Worm (Caenorhabditis elegans): ENCODE measurements around the gene srg-22.

The srg-22 gene

DNA sequence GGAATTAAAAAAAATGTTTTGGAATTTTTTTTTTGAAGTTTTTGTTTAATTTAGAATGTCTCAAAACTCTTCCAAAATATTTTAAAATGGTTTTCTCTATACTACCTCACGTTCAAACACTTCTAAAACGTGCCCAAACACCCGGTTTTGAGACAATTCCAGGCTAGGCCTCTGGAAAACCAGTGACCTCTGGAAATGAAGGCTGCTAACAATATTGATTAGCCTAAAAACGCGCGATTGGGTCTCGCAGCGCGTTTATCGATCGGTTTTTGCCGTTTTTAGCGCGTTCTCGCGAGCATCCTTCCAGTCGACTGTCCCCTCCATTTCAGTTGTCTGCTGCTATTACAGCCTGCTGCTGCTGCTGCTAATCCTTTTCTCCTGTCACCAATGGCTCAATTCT is 32.5 kb downstream of the srg-22 start, which contains the start of gene Y25C1A.6:
Gene Y25C1A.6 (plus strand): TSS at position 301 of the 400 bp plus-strand sequence.
- TF ChIP-seq xbp-1 (tag; optimal IDR thresholded peaks at IDR 0.05) (no peak), Y116A8C.19 (tag; optimal IDR thresholded peaks at IDR 0.05; ENCODE audit: borderline replicate concordance) (no peak), unc-130 (tag; optimal IDR thresholded peaks at IDR 0.05) (no peak), ceh-63 (GFP tag; optimal IDR thresholded peaks at IDR 0.05) (no peak)

DNA sequence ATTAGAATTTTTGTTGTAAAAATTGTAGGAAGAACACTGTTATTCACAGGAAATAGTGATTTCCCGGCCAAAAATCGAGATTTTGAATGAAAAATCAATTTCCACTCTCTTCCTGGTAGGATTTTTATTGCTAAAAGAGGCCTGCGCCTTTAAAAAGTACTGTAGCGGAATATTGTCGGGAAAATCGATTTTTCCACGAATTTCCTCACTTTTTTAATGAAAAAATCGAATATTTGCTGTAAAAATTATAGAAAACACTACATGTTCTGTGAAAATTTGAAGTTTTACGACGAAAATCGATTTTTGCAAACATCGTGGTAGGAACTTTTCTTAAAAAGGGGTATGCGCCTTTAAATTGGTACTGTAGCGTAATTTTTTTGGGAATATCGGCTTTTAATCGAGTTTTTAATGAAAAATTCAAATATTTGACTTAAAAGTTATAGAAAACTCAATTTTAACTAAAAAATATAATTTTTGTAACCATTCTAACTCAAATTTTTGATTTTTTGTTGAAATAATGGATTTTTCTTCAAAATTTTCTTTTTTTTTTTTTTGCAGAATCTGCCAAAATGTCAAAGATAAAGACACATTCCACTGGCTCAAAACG is 36.9 kb downstream of the srg-22 start, which contains the start of gene lin-8:
Gene lin-8 (plus strand): TSS at position 557 of the 607 bp plus-strand sequence.
- TF ChIP-seq sptf-1 (tag; optimal IDR thresholded peaks at IDR 0.05) (no peak), nhr-19 (GFP tag; conservative IDR thresholded peaks at IDR 0.05) (no peak), ceh-8 (GFP tag; optimal IDR thresholded peaks at IDR 0.05) (no peak), mdl-1 (tag; optimal IDR thresholded peaks at IDR 0.05) (no peak), lsy-2 (tag; optimal IDR thresholded peaks at IDR 0.05) (no peak), nhr-77 (tag; optimal IDR thresholded peaks at IDR 0.05) (no peak), efl-1 (optimal IDR thresholded peaks at IDR 0.05) (no peak), efl-1 (GFP tag; optimal IDR thresholded peaks at IDR 0.05 in 1 of 2) (no peak)

DNA sequence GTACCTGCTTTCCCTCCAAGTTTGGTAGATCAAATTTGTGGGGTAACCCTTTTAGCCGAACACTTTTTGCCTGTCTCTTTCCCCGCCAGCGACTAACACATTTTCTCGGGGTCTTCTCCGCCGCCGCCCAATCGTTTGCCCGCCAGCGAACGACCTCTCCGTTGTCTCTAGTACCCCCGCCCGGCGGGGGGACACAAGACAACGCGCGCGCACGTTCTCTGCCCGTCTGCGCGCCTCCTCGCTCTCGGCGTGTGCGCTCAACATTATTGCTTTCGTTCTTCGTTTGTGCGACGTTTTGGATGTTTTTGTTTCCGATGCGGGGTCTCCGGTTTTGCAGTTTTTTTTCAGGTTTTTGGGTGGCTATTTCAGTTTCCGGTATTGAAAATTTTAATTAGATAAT is 37.7 kb downstream of the srg-22 start:
- TF ChIP-seq hpl-2 (GFP tag; optimal IDR thresholded peaks at IDR 0.05) (no peak), dsc-1 (tag; optimal IDR thresholded peaks at IDR 0.05) (peak; percentile 9), egl-13 (tag; optimal IDR thresholded peaks at IDR 0.05) (no peak), nhr-47 (tag; optimal IDR thresholded peaks at IDR 0.05) (peak; percentile 27), rnt-1 (tag; optimal IDR thresholded peaks at IDR 0.05) (peak; percentile 24), aha-1 (tag; optimal IDR thresholded peaks at IDR 0.05) (no peak), aly-2 (tag; optimal IDR thresholded peaks at IDR 0.05) (no peak), fos-1 (tag; optimal IDR thresholded peaks at IDR 0.05) (no peak), lsy-2 (tag; optimal IDR thresholded peaks at IDR 0.05) (no peak), mep-1 (tag; optimal IDR thresholded peaks at IDR 0.05) (peak; percentile 33), snu-23 (GFP tag; optimal IDR thresholded peaks at IDR 0.05) (peak; percentile 20), dpl-1 (GFP tag; optimal IDR thresholded peaks at IDR 0.05) (peak in 1 of 3 experiments; percentile 9), lin-15B (tag; optimal IDR thresholded peaks at IDR 0.05) (no peak), lin-14 (GFP tag; optimal IDR thresholded peaks at IDR 0.05) (peak; percentile 73), sox-4 (tag; optimal IDR thresholded peaks at IDR 0.05) (no peak), nhr-90 (tag; optimal IDR thresholded peaks at IDR 0.05; ENCODE audit: poor library complexity) (no peak), skn-1 (tag; optimal IDR thresholded peaks at IDR 0.05) (peak; percentile 17), ceh-82 (tag; optimal IDR thresholded peaks at IDR 0.05) (peak in 1 of 3 experiments; percentile 49), lin-35 (GFP tag; optimal IDR thresholded peaks at IDR 0.05) (peak; percentile 20 to 22), ceh-88 (GFP tag; IDR thresholded peaks at IDR 0.05) (no peak), mdl-1 (tag; optimal IDR thresholded peaks at IDR 0.05) (no peak), lin-39 (tag; optimal IDR thresholded peaks at IDR 0.05) (no peak), elt-2 (tag; optimal IDR thresholded peaks at IDR 0.05) (no peak)

DNA sequence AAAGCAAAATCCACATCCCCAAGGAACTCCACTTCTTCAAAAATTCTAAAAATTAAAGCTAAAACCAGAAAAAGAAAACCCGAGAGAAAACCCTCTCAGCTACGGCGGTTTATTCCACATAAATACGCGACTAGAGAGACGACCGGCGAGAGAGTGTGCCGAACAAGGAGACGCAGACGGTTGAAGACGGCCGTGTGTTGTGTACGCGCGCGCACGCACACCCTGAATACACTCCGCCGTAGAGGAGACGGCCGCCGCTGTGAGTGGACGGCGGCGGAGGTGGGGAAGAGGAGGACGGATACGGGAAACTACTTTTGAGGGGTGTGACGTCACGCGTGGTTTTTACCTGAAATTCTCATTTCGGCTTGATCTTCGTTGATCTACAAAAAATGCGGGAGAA is 38.6 kb downstream of the srg-22 start:
- TF ChIP-seq sup-37 (GFP tag; optimal IDR thresholded peaks at IDR 0.05) (no peak), snu-23 (GFP tag; optimal IDR thresholded peaks at IDR 0.05) (peak; percentile 55), ztf-11 (tag; optimal IDR thresholded peaks at IDR 0.05) (peak in 1 of 2 experiments; percentile 6), rnt-1 (tag; optimal IDR thresholded peaks at IDR 0.05) (peak; percentile 35), efl-1 (optimal IDR thresholded peaks at IDR 0.05) (peak; percentile 15 to 17), efl-1 (GFP tag; optimal IDR thresholded peaks at IDR 0.05 in 1 of 2) (peak in 1 of 2 experiments; percentile 82), ceh-82 (tag; optimal IDR thresholded peaks at IDR 0.05) (peak in 1 of 3 experiments; percentile 28), nhr-71 (tag; optimal IDR thresholded peaks at IDR 0.05) (peak; percentile 36), lin-35 (GFP tag; optimal IDR thresholded peaks at IDR 0.05) (peak in 1 of 2 experiments; percentile 17), tbx-2 (tag; optimal IDR thresholded peaks at IDR 0.05) (peak; percentile 38), swsn-7 (tag; optimal IDR thresholded peaks at IDR 0.05) (peak; percentile 39), fkh-8 (tag; optimal IDR thresholded peaks at IDR 0.05) (peak; percentile 30), C04F5.9 (tag; optimal IDR thresholded peaks at IDR 0.05) (peak; percentile 11), nhr-20 (tag; optimal IDR thresholded peaks at IDR 0.05) (peak; percentile 33), xbp-1 (tag; optimal IDR thresholded peaks at IDR 0.05) (no peak), dpl-1 (GFP tag; optimal IDR thresholded peaks at IDR 0.05) (peak in 1 of 3 experiments; percentile 5), lsy-2 (tag; optimal IDR thresholded peaks at IDR 0.05) (no peak), pqm-1 (tag; optimal IDR thresholded peaks at IDR 0.05) (no peak), hpl-2 (GFP tag; optimal IDR thresholded peaks at IDR 0.05) (no peak), dsc-1 (tag; optimal IDR thresholded peaks at IDR 0.05) (peak; percentile 12), egl-27 (tag; optimal IDR thresholded peaks at IDR 0.05) (no peak), nhr-84 (tag; optimal IDR thresholded peaks at IDR 0.05) (no peak), lin-14 (GFP tag; optimal IDR thresholded peaks at IDR 0.05) (peak; percentile 67), nhr-85 (tag) (no peak), nhr-90 (tag; optimal IDR thresholded peaks at IDR 0.05; ENCODE audit: poor library complexity) (no peak)
